Fruit fly (Drosophila melanogaster): ENCODE data around the gene Pax.

Pax gene

dm6 chr2L:19426330-19426781, at the start of gene Pax:
Gene Pax, minus strand, starts transcription at chr2L:19426596.
- TF ChIP-seq CTCF (optimal IDR thresholded peaks at IDR 0.05) (peak in 1 of 2 experiments; percentile 40), CG8478 (optimal IDR thresholded peaks at IDR 0.05) (no peak)

dm6 chr2L:19473397-19474009, 47.1 kb upstream of the Pax start:
- TF ChIP-seq CTCF (optimal IDR thresholded peaks at IDR 0.05) (no peak), CG8478 (optimal IDR thresholded peaks at IDR 0.05) (no peak)

- TF ChIP-seq CTCF (optimal IDR thresholded peaks at IDR 0.05) = no peak
- no peak for TF ChIP-seq CG8478 (optimal IDR thresholded peaks at IDR 0.05)
Observed at dm6 chr2L:19472256-19472655, 45.9 kb upstream of the Pax start.

- TF ChIP-seq CTCF (optimal IDR thresholded peaks at IDR 0.05) (no peak), CG8478 (optimal IDR thresholded peaks at IDR 0.05) (no peak)
Observed at dm6 chr2L:19469751-19470150, 43.4 kb upstream of the Pax start.

- TF ChIP-seq CTCF (optimal IDR thresholded peaks at IDR 0.05) (no peak), CG8478 (optimal IDR thresholded peaks at IDR 0.05) (no peak)
Observed at dm6 chr2L:19469090-19469489, 42.7 kb upstream of the Pax start.

- TF ChIP-seq CTCF (optimal IDR thresholded peaks at IDR 0.05) = no peak
- TF ChIP-seq CG8478 (optimal IDR thresholded peaks at IDR 0.05) = no peak
Observed at dm6 chr2L:19463824-19464317, 37.5 kb upstream of the Pax start, which contains the start of gene tj. Gene tj, plus strand, starts transcription at chr2L:19464267.

dm6 chr2L:19463405-19463804, 37.0 kb upstream of the Pax start:
- TF ChIP-seq CTCF (optimal IDR thresholded peaks at IDR 0.05) (no peak), CG8478 (optimal IDR thresholded peaks at IDR 0.05) (no peak)

dm6 chr2L:19462898-19463297, 36.5 kb upstream of the Pax start:
- TF ChIP-seq CG8478 (optimal IDR thresholded peaks at IDR 0.05) (no peak), CTCF (optimal IDR thresholded peaks at IDR 0.05) (no peak)

dm6 chr2L:19459404-19459803, 33.0 kb upstream of the Pax start:
- TF ChIP-seq CG8478 (optimal IDR thresholded peaks at IDR 0.05) (no peak), CTCF (optimal IDR thresholded peaks at IDR 0.05) (no peak)

- TF ChIP-seq CG8478 (optimal IDR thresholded peaks at IDR 0.05) (no peak), CTCF (optimal IDR thresholded peaks at IDR 0.05) (no peak)
Observed at dm6 chr2L:19457890-19458580, 31.6 kb upstream of the Pax start.

- TF ChIP-seq CG8478 (optimal IDR thresholded peaks at IDR 0.05) (no peak), CTCF (optimal IDR thresholded peaks at IDR 0.05) (no peak)
Observed at dm6 chr2L:19455723-19456122, 29.3 kb upstream of the Pax start.

dm6 chr2L:19455209-19455608, 28.8 kb upstream of the Pax start:
- TF ChIP-seq CTCF (optimal IDR thresholded peaks at IDR 0.05) (no peak), CG8478 (optimal IDR thresholded peaks at IDR 0.05) (no peak)

- TF ChIP-seq CTCF (optimal IDR thresholded peaks at IDR 0.05) (no peak), CG8478 (optimal IDR thresholded peaks at IDR 0.05) (no peak)
Observed at dm6 chr2L:19454070-19454751, 27.8 kb upstream of the Pax start, which contains the start of gene CG10026. Gene CG10026, plus strand, starts transcription at chr2L:19454256.

- TF ChIP-seq CG8478 (optimal IDR thresholded peaks at IDR 0.05) (no peak), CTCF (optimal IDR thresholded peaks at IDR 0.05) (peak; percentile 72 to 74)
Observed at dm6 chr2L:19453381-19453780, 27.0 kb upstream of the Pax start, which contains the start of gene Top2. Gene Top2, minus strand, starts transcription at chr2L:19453490.

dm6 chr2L:19452535-19453317, 26.3 kb upstream of the Pax start:
- no peak for TF ChIP-seq CTCF (optimal IDR thresholded peaks at IDR 0.05)
- no peak for TF ChIP-seq CG8478 (optimal IDR thresholded peaks at IDR 0.05)
